Worm (Caenorhabditis elegans): ENCODE data around the gene F47B8.5.

ce11 chrV:14294396-14294795 lies 33.3 kb downstream of the F47B8.5 start, which contains the start of gene F14D7.9:
- TF ChIP-seq med-1 (GFP tag; optimal IDR thresholded peaks at IDR 0.05; ENCODE audit: insufficient read depth) (no peak), ztf-23 (GFP tag; IDR thresholded peaks at IDR 0.05) (no peak), cog-1 (tag; optimal IDR thresholded peaks at IDR 0.05) (no peak), klf-2 (GFP tag; conservative IDR thresholded peaks at IDR 0.05) (no peak), tab-1 (GFP tag; IDR thresholded peaks at IDR 0.05) (no peak), ztf-29 (GFP tag; IDR thresholded peaks at IDR 0.05) (no peak), ref-1 (GFP tag; conservative IDR thresholded peaks at IDR 0.05) (no peak)
